Fruit fly (Drosophila melanogaster): ENCODE results near the gene CG10479.

The CG10479 gene

dm6 chr3L:5993701-5994499 is 18.1 kb upstream of the CG10479 start (continued):
- TF ChIP-seq aop (GFP tag; IDR thresholded peaks at IDR 0.05): no peak
- TF ChIP-seq CG12659 (GFP tag; optimal IDR thresholded peaks at IDR 0.05): no peak
- no peak for TF ChIP-seq Jarid2 (GFP tag; optimal IDR thresholded peaks at IDR 0.05)
- TF ChIP-seq dati (GFP tag; IDR thresholded peaks at IDR 0.05): no peak
- peak; percentile 37 for TF ChIP-seq BEAF-32 (GFP tag; optimal IDR thresholded peaks at IDR 0.05)
- no peak for TF ChIP-seq Gsc (GFP tag; IDR thresholded peaks at IDR 0.05)
- no peak for TF ChIP-seq stwl (tag; optimal IDR thresholded peaks at IDR 0.05)
- TF ChIP-seq disco-r (GFP tag; optimal IDR thresholded peaks at IDR 0.05): no peak
- TF ChIP-seq chinmo (GFP tag; IDR thresholded peaks at IDR 0.05; ENCODE audit: partially characterized antibody): no peak
- TF ChIP-seq E2f1 (GFP tag; IDR thresholded peaks at IDR 0.05): no peak
- no peak for TF ChIP-seq CG10462 (GFP tag; optimal IDR thresholded peaks at IDR 0.05)
- TF ChIP-seq D (optimal IDR thresholded peaks at IDR 0.05): no peak
- TF ChIP-seq D (GFP tag; optimal IDR thresholded peaks at IDR 0.05): peak; percentile 40
- TF ChIP-seq Abd-B (GFP tag; optimal IDR thresholded peaks at IDR 0.05): no peak
- peak; percentile 5 for TF ChIP-seq Sox102F (GFP tag; optimal IDR thresholded peaks at IDR 0.05)
- TF ChIP-seq dpn (GFP tag; optimal IDR thresholded peaks at IDR 0.05): no peak
- no peak for TF ChIP-seq CG12071 (GFP tag; optimal IDR thresholded peaks at IDR 0.05)
- no peak for TF ChIP-seq ab (GFP tag; optimal IDR thresholded peaks at IDR 0.05)
- peak; percentile 53 for TF ChIP-seq CG10979 (tag; optimal IDR thresholded peaks at IDR 0.05)
- TF ChIP-seq eve (GFP tag; optimal IDR thresholded peaks at IDR 0.05): no peak
- no peak for TF ChIP-seq bbx (GFP tag; IDR thresholded peaks at IDR 0.05; ENCODE audit: partially characterized antibody)
- TF ChIP-seq CG2202 (tag; optimal IDR thresholded peaks at IDR 0.05): no peak
- TF ChIP-seq CG15696 (tag; optimal IDR thresholded peaks at IDR 0.05): peak; percentile 57
- TF ChIP-seq slp2 (GFP tag; optimal IDR thresholded peaks at IDR 0.05): no peak
- TF ChIP-seq CG17361 (GFP tag; IDR thresholded peaks at IDR 0.05): peak; percentile 53; the same call in 2 of the 3 replicates
- TF ChIP-seq CG15479 (GFP tag; optimal IDR thresholded peaks at IDR 0.05): peak; percentile 41
- no peak for TF ChIP-seq slou (GFP tag; optimal IDR thresholded peaks at IDR 0.05)
- peak; percentile 55 for TF ChIP-seq CG8290 (GFP tag; optimal IDR thresholded peaks at IDR 0.05)
- no peak for TF ChIP-seq CG8290 (tag; optimal IDR thresholded peaks at IDR 0.05)
- no peak for TF ChIP-seq yki (optimal IDR thresholded peaks at IDR 0.05)
- TF ChIP-seq Usf (GFP tag; optimal IDR thresholded peaks at IDR 0.05): no peak
- no peak for TF ChIP-seq seq (GFP tag; IDR thresholded peaks at IDR 0.05)
- no peak for TF ChIP-seq Chrac-16 (GFP tag; optimal IDR thresholded peaks at IDR 0.05)
- TF ChIP-seq az2 (GFP tag; optimal IDR thresholded peaks at IDR 0.05): no peak
- peak; percentile 42 for TF ChIP-seq CG14710 (tag; optimal IDR thresholded peaks at IDR 0.05)
- no peak for TF ChIP-seq CG11723 (GFP tag; optimal IDR thresholded peaks at IDR 0.05)
- peak; percentile 47; the same call in 1 of the 2 replicates for TF ChIP-seq CG8765 (GFP tag; IDR thresholded peaks at IDR 0.05)
- 0 out of 3 replicates have a peak, but pooled peaks have one; percentile 33 for TF ChIP-seq CG6791 (GFP tag; IDR thresholded peaks at IDR 0.05; ENCODE audit: partially characterized antibody)
- no peak for TF ChIP-seq Nf-YC (tag; optimal IDR thresholded peaks at IDR 0.05)
- no peak for TF ChIP-seq MESR4 (GFP tag; optimal IDR thresholded peaks at IDR 0.05)
- no peak for TF ChIP-seq Doc3 (GFP tag; IDR thresholded peaks at IDR 0.05; ENCODE audit: partially characterized antibody)
- peak; percentile 60 for TF ChIP-seq Dll (GFP tag; IDR thresholded peaks at IDR 0.05; ENCODE audit: partially characterized antibody)
- TF ChIP-seq CG8944 (GFP tag; optimal IDR thresholded peaks at IDR 0.05): no peak
- TF ChIP-seq Bgb (GFP tag; IDR thresholded peaks at IDR 0.05; ENCODE audit: partially characterized antibody): no peak
- no peak for TF ChIP-seq Side (GFP tag; optimal IDR thresholded peaks at IDR 0.05)
- TF ChIP-seq pb (GFP tag; optimal IDR thresholded peaks at IDR 0.05): no peak
- no peak for TF ChIP-seq zf30C (GFP tag; optimal IDR thresholded peaks at IDR 0.05)
- TF ChIP-seq Dip3 (GFP tag; optimal IDR thresholded peaks at IDR 0.05): no peak
- no peak for TF ChIP-seq CG3847 (GFP tag; IDR thresholded peaks at IDR 0.05)
- TF ChIP-seq CG11398 (GFP tag; optimal IDR thresholded peaks at IDR 0.05): no peak

All from whole organism, embryonic.